Worm (Caenorhabditis elegans): Measurements from ENCODE around the gene rps-5.

ce11 chrIV:11124674-11125073 is 13.8 kb upstream of the rps-5 start, which contains the start of gene spo-11:
- TF ChIP-seq dao-5 (tag; optimal IDR thresholded peaks at IDR 0.05) (no peak), him-1 (tag; optimal IDR thresholded peaks at IDR 0.05) (no peak), W03F9.2 (tag; optimal IDR thresholded peaks at IDR 0.05) (no peak)
